Worm (Caenorhabditis elegans) whole organism, young adult: ENCODE results near the gene sra-11.

Experiments used
- B0035.1 ChIP-seq: sonication (generic microtip); optimal IDR thresholded peaks from 2 replicates; lab custom pipeline; 2016; ENCODE audit warnings: missing genetic modification characterization, mild to moderate bottlenecking, missing compliant biosample characterization, missing genotype, missing genetic modification reagents
- F33H1.4 ChIP-seq: fragments of 200-800 bp; sonication (Bioruptor generic); IDR thresholded peaks from 2 replicates; pipeline ENCODE4 v1.3.6; 2022; ENCODE audit warnings: missing genetic modification reagents, missing genetic modification characterization, missing compliant biosample characterization
- F49E8.2 ChIP-seq: sonication (generic microtip); optimal IDR thresholded peaks from 3 replicates; lab custom pipeline; 2017; ENCODE audit warnings: missing genetic modification characterization, mild to moderate bottlenecking, missing compliant biosample characterization, antibody characterized with exemption, moderate library complexity; ENCODE audit not compliant: insufficient read depth
- F57A8.1 ChIP-seq: fragments of 200-800 bp; sonication (Bioruptor generic); optimal IDR thresholded peaks from 2 replicates; lab custom pipeline; 2018; ENCODE audit warnings: mild to moderate bottlenecking, missing genetic modification characterization, moderate library complexity, missing compliant biosample characterization
- K12H6.12 ChIP-seq: fragments of 200-800 bp; sonication (Bioruptor generic); optimal IDR thresholded peaks from 2 replicates; lab custom pipeline; 2018; ENCODE audit warnings: mild to moderate bottlenecking, missing genetic modification characterization, missing compliant biosample characterization
- Y67H2A.10 ChIP-seq: fragments of 200-800 bp; sonication (Bioruptor generic); conservative IDR thresholded peaks from 2 replicates; pipeline ENCODE4 v1.3.6; 2022; ENCODE audit warnings: missing genetic modification reagents, missing genetic modification characterization, missing compliant biosample characterization
- Y79H2A.3 ChIP-seq: fragments of 200-800 bp; sonication (Bioruptor generic); conservative IDR thresholded peaks from 2 replicates; pipeline ENCODE4 v1.3.6; 2022; ENCODE audit warnings: missing genetic modification reagents, missing genetic modification characterization, missing compliant biosample characterization
- akir-1 ChIP-seq: fragments of 200-800 bp; sonication (Bioruptor generic); optimal IDR thresholded peaks from 2 replicates; lab custom pipeline; 2018; ENCODE audit warnings: mild to moderate bottlenecking, missing genetic modification characterization, moderate library complexity, missing compliant biosample characterization
- ama-1 ChIP-seq, 3 experiments: fragments of 150-350 bp in 1 of 3; sonication (generic microtip) in 2 of 3; optimal IDR thresholded peaks; 2 replicates each; lab custom pipeline; 2014 to 2018; ENCODE audit warnings: missing biosample characterization in 2 of 3, missing genetic modification characterization in 2 of 3, missing genetic modification reagents in 2 of 3
- bed-1 ChIP-seq: fragments of 200-800 bp; sonication (Bioruptor generic); IDR thresholded peaks from 2 replicates; pipeline ENCODE4 v1.3.6; 2022; ENCODE audit warnings: missing genetic modification reagents, missing genetic modification characterization, missing compliant biosample characterization
- cebp-1 ChIP-seq, 2 experiments: fragments of 200-800 bp in 1 of 2; sonication (Bioruptor generic) in 1 of 2; sonication (generic microtip) in 1 of 2; IDR thresholded peaks in 1 of 2; optimal IDR thresholded peaks in 1 of 2; 2 replicates each; pipeline versions ENCODE4 v1.3.6 to Lab custom; 2017 to 2022; ENCODE audit warnings: missing compliant biosample characterization in 2 of 2, missing genetic modification characterization in 2 of 2, mild to moderate bottlenecking in 1 of 2, missing genetic modification reagents in 1 of 2, moderate library complexity in 1 of 2
- ceh-27 ChIP-seq: fragments of 200-800 bp; sonication (Bioruptor generic); optimal IDR thresholded peaks from 2 replicates; lab custom pipeline; 2018; ENCODE audit warnings: mild to moderate bottlenecking, missing genetic modification characterization, moderate library complexity, missing compliant biosample characterization
- ceh-40 ChIP-seq: fragments of 200-800 bp; sonication (Bioruptor generic); IDR thresholded peaks from 2 replicates; pipeline ENCODE4 v1.3.6; 2022; ENCODE audit warnings: missing genetic modification characterization, missing compliant biosample characterization
- ceh-58 ChIP-seq: fragments of 200-800 bp; sonication (Bioruptor generic); IDR thresholded peaks from 2 replicates; pipeline ENCODE4 v1.3.6; 2022; ENCODE audit warnings: missing genetic modification characterization, missing compliant biosample characterization
- die-1 ChIP-seq: sonication (generic microtip); optimal IDR thresholded peaks from 2 replicates; lab custom pipeline; 2016; ENCODE audit warnings: missing genotype, mild to moderate bottlenecking, missing genetic modification characterization, missing compliant biosample characterization
- dox-1 ChIP-seq: fragments of 200-800 bp; sonication (Bioruptor generic); IDR thresholded peaks from 2 replicates; pipeline ENCODE4 v1.3.6; 2022; ENCODE audit warnings: missing genetic modification reagents, missing genetic modification characterization, missing compliant biosample characterization
- efl-1 ChIP-seq: fragments of 150-350 bp; optimal IDR thresholded peaks from 2 replicates; lab custom pipeline; 2014; ENCODE audit warnings: missing biosample characterization, missing genetic modification reagents, missing genetic modification characterization
- egl-18 ChIP-seq: fragments of 200-800 bp; sonication (Bioruptor generic); IDR thresholded peaks from 2 replicates; pipeline ENCODE4 v1.3.6; 2022; ENCODE audit warnings: missing genetic modification reagents, missing genetic modification characterization, missing compliant biosample characterization
- egrh-3 ChIP-seq: fragments of 200-800 bp; sonication (Bioruptor generic); IDR thresholded peaks from 2 replicates; pipeline ENCODE4 v1.3.6; 2022; ENCODE audit warnings: missing genetic modification reagents, missing genetic modification characterization, missing compliant biosample characterization
- gei-17 ChIP-seq: fragments of 200-800 bp; sonication (Bioruptor generic); optimal IDR thresholded peaks from 2 replicates; lab custom pipeline; 2018; ENCODE audit warnings: mild to moderate bottlenecking, missing genetic modification characterization, missing compliant biosample characterization
- hsf-1 ChIP-seq: fragments of 200-800 bp; sonication (Bioruptor generic); IDR thresholded peaks from 2 replicates; pipeline ENCODE4 v1.3.6; 2022; ENCODE audit warnings: missing genetic modification reagents, missing genetic modification characterization, missing compliant biosample characterization
- lin-26 ChIP-seq: fragments of 200-800 bp; sonication (Bioruptor generic); IDR thresholded peaks from 2 replicates; pipeline ENCODE4 v1.3.6; 2022; ENCODE audit warnings: missing genetic modification reagents, missing genetic modification characterization, missing compliant biosample characterization
- lin-35 ChIP-seq, 3 experiments: fragments of 150-350 bp in 2 of 3; sonication (generic microtip) in 1 of 3; optimal IDR thresholded peaks; 2 replicates each; lab custom pipeline; 2014 to 2018; ENCODE audit warnings: missing biosample characterization in 3 of 3, missing genetic modification characterization in 3 of 3, missing genetic modification reagents in 3 of 3
- lin-54 ChIP-seq: fragments of 200-800 bp; sonication (Bioruptor generic); optimal IDR thresholded peaks from 2 replicates; lab custom pipeline; 2018; ENCODE audit warnings: mild to moderate bottlenecking, missing genetic modification characterization, missing compliant biosample characterization
- lir-1 ChIP-seq: fragments of 200-800 bp; sonication (Bioruptor generic); conservative IDR thresholded peaks from 2 replicates; pipeline ENCODE4 v1.3.6; 2022; ENCODE audit warnings: missing genetic modification reagents, missing genetic modification characterization, missing compliant biosample characterization
- madf-6 ChIP-seq: fragments of 200-800 bp; sonication (Bioruptor generic); IDR thresholded peaks from 2 replicates; pipeline ENCODE4 v1.3.6; 2022; ENCODE audit warnings: missing genetic modification reagents, missing genetic modification characterization, missing compliant biosample characterization
- madf-8 ChIP-seq: fragments of 200-800 bp; sonication (Bioruptor generic); conservative IDR thresholded peaks from 2 replicates; pipeline ENCODE4 v1.3.6; 2022; ENCODE audit warnings: missing genetic modification reagents, missing genetic modification characterization, missing compliant biosample characterization
- nfya-1 ChIP-seq: sonication (generic microtip); optimal IDR thresholded peaks from 2 replicates; lab custom pipeline; 2017; ENCODE audit warnings: antibody characterized with exemption, missing compliant biosample characterization, missing genetic modification characterization, borderline replicate concordance; ENCODE audit not compliant: insufficient read depth
- nhr-80 ChIP-seq: sonication (generic microtip); optimal IDR thresholded peaks from 2 replicates; lab custom pipeline; 2016; ENCODE audit warnings: missing genetic modification characterization, missing compliant biosample characterization
- nhr-90 ChIP-seq: sonication (generic microtip); optimal IDR thresholded peaks from 2 replicates; lab custom pipeline; 2016; ENCODE audit warnings: missing genotype, mild to moderate bottlenecking, missing genetic modification characterization, missing compliant biosample characterization
- rec-8 ChIP-seq, 2 experiments: sonication (generic microtip); optimal IDR thresholded peaks; 2 replicates each; lab custom pipeline; 2016; ENCODE audit warnings: mild to moderate bottlenecking in 2 of 2, missing genetic modification characterization in 2 of 2, missing genetic modification reagents in 2 of 2, missing genotype in 2 of 2, missing biosample characterization in 1 of 2, missing compliant biosample characterization in 1 of 2, moderate library complexity in 1 of 2
- rpc-1 ChIP-seq, 2 experiments: fragments of 150-350 bp in 1 of 2; sonication (generic microtip) in 1 of 2; optimal IDR thresholded peaks; 2 replicates each; lab custom pipeline; 2014 to 2018; ENCODE audit warnings: missing biosample characterization in 1 of 2, missing genetic modification characterization in 1 of 2, missing genetic modification reagents in 1 of 2, missing genotype in 1 of 2
- snpc-4 ChIP-seq, 5 experiments: fragments of 150-350 bp in 1 of 5; sonication (generic microtip) in 4 of 5; optimal IDR thresholded peaks; 2 replicates each; lab custom pipeline; 2014 to 2018; ENCODE audit warnings: missing genetic modification characterization in 5 of 5, missing biosample characterization in 3 of 5, antibody characterized with exemption in 2 of 5, mild to moderate bottlenecking in 2 of 5, missing compliant biosample characterization in 2 of 5, missing genotype in 2 of 5, moderate library complexity in 2 of 5, missing genetic modification reagents in 1 of 5
- somi-1 ChIP-seq: fragments of 200-800 bp; sonication (Bioruptor generic); optimal IDR thresholded peaks from 2 replicates; lab custom pipeline; 2018; ENCODE audit warnings: mild to moderate bottlenecking, missing genetic modification characterization, missing compliant biosample characterization
- tlf-1 ChIP-seq: fragments of 200-800 bp; sonication (Bioruptor generic); optimal IDR thresholded peaks from 2 replicates; lab custom pipeline; 2018; ENCODE audit warnings: mild to moderate bottlenecking, missing genetic modification characterization, missing compliant biosample characterization
- unc-130 ChIP-seq: sonication (generic microtip); optimal IDR thresholded peaks from 2 replicates; lab custom pipeline; 2016; ENCODE audit warnings: missing genetic modification reagents, missing genetic modification characterization, missing compliant biosample characterization
- zim-3 ChIP-seq: sonication (generic microtip); optimal IDR thresholded peaks from 2 replicates; lab custom pipeline; 2017; ENCODE audit warnings: mild to moderate bottlenecking, missing genetic modification characterization, moderate library complexity, missing compliant biosample characterization
- ztf-25 ChIP-seq: fragments of 200-800 bp; sonication (Bioruptor generic); IDR thresholded peaks from 2 replicates; pipeline ENCODE4 v1.3.6; 2022; ENCODE audit warnings: missing genetic modification reagents, missing genetic modification characterization, missing compliant biosample characterization
- ztf-28 ChIP-seq: fragments of 200-800 bp; sonication (Bioruptor generic); IDR thresholded peaks from 2 replicates; pipeline ENCODE4 v1.3.6; 2022; ENCODE audit warnings: missing genetic modification reagents, missing genetic modification characterization, missing compliant biosample characterization
- ztf-3 ChIP-seq: fragments of 200-800 bp; sonication (Bioruptor generic); optimal IDR thresholded peaks from 2 replicates; lab custom pipeline; 2018; ENCODE audit warnings: mild to moderate bottlenecking, missing genetic modification characterization, missing compliant biosample characterization

sra-11 gene

ce11 chrII:10946848-10947247 is 36.7 kb upstream of the sra-11 start:
- TF ChIP-seq ceh-40 (GFP tag; lab: Robert Waterston, UW): no peak
- no peak for TF ChIP-seq ama-1 (optimal IDR thresholded peaks at IDR 0.05; lab: Kevin White, UChicago)
- TF ChIP-seq ama-1 (GFP tag; optimal IDR thresholded peaks at IDR 0.05; lab: Kevin White, UChicago): no peak
- peak; percentile 3 for TF ChIP-seq nhr-80 (tag; lab: Kevin White, UChicago)
- no peak for TF ChIP-seq gei-17 (GFP tag; lab: Kevin White, UChicago)
- no peak for TF ChIP-seq lir-1

- TF ChIP-seq snpc-4 (GFP tag; optimal IDR thresholded peaks at IDR 0.05; lab: Kevin White, UChicago): no peak
- no peak for TF ChIP-seq snpc-4 (tag; optimal IDR thresholded peaks at IDR 0.05; lab: Kevin White, UChicago)
- TF ChIP-seq Y79H2A.3 (GFP tag; lab: Robert Waterston, UW): no peak
- TF ChIP-seq somi-1: no peak
- no peak for TF ChIP-seq rpc-1 (optimal IDR thresholded peaks at IDR 0.05; lab: Kevin White, UChicago)
- no peak for TF ChIP-seq rpc-1 (tag; optimal IDR thresholded peaks at IDR 0.05; lab: Kevin White, UChicago)
- TF ChIP-seq madf-8 (GFP tag; lab: Robert Waterston, UW): no peak
- no peak for TF ChIP-seq K12H6.12 (tag; lab: Kevin White, UChicago)
- TF ChIP-seq unc-130 (GFP tag; lab: Kevin White, UChicago): no peak
- no peak for TF ChIP-seq ceh-27
- no peak for TF ChIP-seq nhr-90
Measured at ce11 chrII:10945446-10945845, 35.3 kb upstream of the sra-11 start.

- TF ChIP-seq egrh-3 (GFP tag; lab: Robert Waterston, UW): peak; percentile 80; the same call in 1 of the 2 replicates
- TF ChIP-seq hsf-1 (GFP tag; lab: Robert Waterston, UW): peak; percentile 90
- TF ChIP-seq F33H1.4 (GFP tag; lab: Robert Waterston, UW): peak; percentile 31; the same call in 1 of the 2 replicates
- TF ChIP-seq madf-8 (GFP tag; lab: Robert Waterston, UW): peak; percentile 60
- peak; percentile 77 for TF ChIP-seq madf-6 (GFP tag; lab: Robert Waterston, UW)
- TF ChIP-seq, all 124 proteins: peak for 5; not testable (repeated sequence) for 119
Measured at ce11 chrII:10941918-10942317, 31.8 kb upstream of the sra-11 start, which contains the start of gene R03D7.15. Gene R03D7.15 (plus strand): TSS chrII:10942216.

- peak; percentile 72 for TF ChIP-seq dox-1 (GFP tag; lab: Robert Waterston, UW)
- TF ChIP-seq egl-18 (GFP tag; lab: Robert Waterston, UW): no peak
- TF ChIP-seq ztf-25: no peak
- no peak for TF ChIP-seq zim-3 (tag; lab: Kevin White, UChicago)
- TF ChIP-seq nfya-1: no peak
- peak; percentile 63 for TF ChIP-seq tlf-1 (GFP tag; lab: Kevin White, UChicago)
- no peak for TF ChIP-seq F57A8.1 (GFP tag; lab: Kevin White, UChicago)
- TF ChIP-seq cebp-1 (GFP tag; IDR thresholded peaks at IDR 0.05; lab: Robert Waterston, UW): no peak
- TF ChIP-seq cebp-1 (tag; optimal IDR thresholded peaks at IDR 0.05; lab: Kevin White, UChicago): no peak
- TF ChIP-seq rec-8 (tag; optimal IDR thresholded peaks at IDR 0.05; lab: Kevin White, UChicago): no peak
- TF ChIP-seq ztf-28: peak; percentile 87
- TF ChIP-seq akir-1 (GFP tag; lab: Kevin White, UChicago): no peak
- TF ChIP-seq gei-17 (GFP tag; lab: Kevin White, UChicago): no peak
- no peak for TF ChIP-seq ceh-58 (GFP tag; lab: Robert Waterston, UW)
- TF ChIP-seq die-1 (tag; lab: Kevin White, UChicago): no peak
- peak; percentile 81 for TF ChIP-seq Y79H2A.3 (GFP tag; lab: Robert Waterston, UW)
- TF ChIP-seq F49E8.2 (tag; lab: Kevin White, UChicago): peak; percentile 90
- TF ChIP-seq Y67H2A.10 (GFP tag; lab: Robert Waterston, UW): 0 out of 2 replicates have a peak, but pooled peaks have one; percentile 22
- no peak for TF ChIP-seq bed-1
- no peak for TF ChIP-seq lin-26 (GFP tag; lab: Robert Waterston, UW)
- peak; percentile 89 for TF ChIP-seq madf-8 (GFP tag; lab: Robert Waterston, UW)
- TF ChIP-seq lin-35 (GFP tag; optimal IDR thresholded peaks at IDR 0.05; lab: Kevin White, UChicago): no peak
- TF ChIP-seq B0035.1 (tag; lab: Kevin White, UChicago): no peak
- peak; percentile 97 for TF ChIP-seq F33H1.4 (GFP tag; lab: Robert Waterston, UW)
- TF ChIP-seq efl-1: peak; percentile 56
- TF ChIP-seq ztf-3 (GFP tag; lab: Kevin White, UChicago): no peak
- peak; percentile 69 for TF ChIP-seq lin-54 (GFP tag; lab: Kevin White, UChicago)
- no peak for TF ChIP-seq egrh-3 (GFP tag; lab: Robert Waterston, UW)
Measured at ce11 chrII:10935336-10935735, 25.2 kb upstream of the sra-11 start.
